Fruit fly (Drosophila melanogaster) whole organism, embryonic: ENCODE data around the gene Bdp1.

Experiments used
- Asciz ChIP-seq: fragments of 200-800 bp; sonication (Bioruptor generic); optimal IDR thresholded peaks from 2 replicates; lab custom pipeline; 2017; ENCODE audit warnings: missing biosample characterization, mild to moderate bottlenecking, missing genetic modification characterization, missing genetic modification reagents
- CG1024 ChIP-seq: fragments of 200-800 bp; sonication (Bioruptor generic); IDR thresholded peaks from 2 replicates; pipeline ENCODE4 v1.3.6; 2022; ENCODE audit warnings: missing biosample characterization, missing genetic modification characterization
- CG10565 ChIP-seq: fragments of 200-800 bp; sonication (Bioruptor generic); optimal IDR thresholded peaks from 3 replicates; lab custom pipeline; 2016; ENCODE audit warnings: missing biosample characterization, mild to moderate bottlenecking, missing genetic modification characterization
- CG11085 ChIP-seq: fragments of 200-800 bp; sonication (Bioruptor generic); IDR thresholded peaks from 2 replicates; pipeline ENCODE4 v1.3.6; 2022; ENCODE audit warnings: missing biosample characterization, missing genetic modification characterization
- CG12104 ChIP-seq: fragments of 200-800 bp; sonication (Bioruptor generic); optimal IDR thresholded peaks from 3 replicates; lab custom pipeline; 2016; ENCODE audit warnings: missing biosample characterization, missing genetic modification characterization
- CG14710 ChIP-seq: fragments of 200-800 bp; sonication (Bioruptor generic); optimal IDR thresholded peaks from 3 replicates; lab custom pipeline; 2019; ENCODE audit warnings: missing biosample characterization, mild to moderate bottlenecking, missing genetic modification characterization, moderate library complexity
- CG15073 ChIP-seq: fragments of 200-800 bp; sonication (Bioruptor generic); optimal IDR thresholded peaks from 2 replicates; lab custom pipeline; 2016; ENCODE audit warnings: missing biosample characterization, missing genetic modification characterization
- CG18599 ChIP-seq: fragments of 200-800 bp; sonication (Bioruptor generic); optimal IDR thresholded peaks from 3 replicates; lab custom pipeline; 2017; ENCODE audit warnings: missing biosample characterization, missing genetic modification characterization, mild to moderate bottlenecking, moderate library complexity, missing genetic modification reagents
- CG2202 ChIP-seq: fragments of 200-800 bp; sonication (Bioruptor generic); optimal IDR thresholded peaks from 2 replicates; lab custom pipeline; 2018; ENCODE audit warnings: missing biosample characterization, mild to moderate bottlenecking, missing genetic modification characterization
- CG4282 ChIP-seq: fragments of 200-800 bp; sonication (Bioruptor generic); optimal IDR thresholded peaks from 2 replicates; lab custom pipeline; 2016; ENCODE audit warnings: missing biosample characterization, missing genetic modification characterization
- CG4360 ChIP-seq: fragments of 200-800 bp; sonication (Bioruptor generic); IDR thresholded peaks from 2 replicates; pipeline ENCODE4 v1.3.6; 2022; ENCODE audit warnings: missing biosample characterization, missing genetic modification characterization
- CG4707 ChIP-seq: fragments of 200-800 bp; sonication (Bioruptor generic); optimal IDR thresholded peaks from 2 replicates; lab custom pipeline; 2018; ENCODE audit warnings: missing biosample characterization, mild to moderate bottlenecking, missing genetic modification characterization, moderate library complexity
- CG6791 ChIP-seq: fragments of 200-800 bp; sonication (Bioruptor generic); IDR thresholded peaks from 3 replicates; pipeline ENCODE4 v1.3.6; 2022; ENCODE audit warnings: missing biosample characterization, missing genetic modification characterization; ENCODE audit not compliant: partially characterized antibody
- CG7928 ChIP-seq: fragments of 200-800 bp; sonication (Bioruptor generic); optimal IDR thresholded peaks from 2 replicates; lab custom pipeline; 2017; ENCODE audit warnings: missing biosample characterization, mild to moderate bottlenecking, missing genetic modification characterization
- CkIIα-i1 ChIP-seq: fragments of 200-800 bp; sonication (Bioruptor generic); IDR thresholded peaks from 2 replicates; pipeline ENCODE4 v1.3.6; 2022; ENCODE audit warnings: missing biosample characterization, missing genetic modification characterization
- D19B ChIP-seq: fragments of 200-800 bp; sonication (Bioruptor generic); optimal IDR thresholded peaks from 2 replicates; lab custom pipeline; 2017; ENCODE audit warnings: missing biosample characterization, mild to moderate bottlenecking, missing genetic modification characterization
- Dp ChIP-seq: fragments of 200-800 bp; sonication (Bioruptor generic); optimal IDR thresholded peaks from 2 replicates; lab custom pipeline; 2018; ENCODE audit warnings: missing biosample characterization, mild to moderate bottlenecking, missing genetic modification characterization, moderate library complexity
- HLH4C ChIP-seq: fragments of 200-800 bp; sonication (Bioruptor generic); IDR thresholded peaks from 3 replicates; pipeline ENCODE4 v1.3.6; 2022; ENCODE audit warnings: missing biosample characterization, missing genetic modification characterization; ENCODE audit not compliant: partially characterized antibody
- Hmx ChIP-seq: fragments of 200-800 bp; sonication (Bioruptor generic); optimal IDR thresholded peaks from 2 replicates; lab custom pipeline; 2016; ENCODE audit warnings: missing biosample characterization, missing genetic modification characterization
- Hr3 ChIP-seq: fragments of 200-800 bp; sonication (Bioruptor generic); optimal IDR thresholded peaks from 3 replicates; lab custom pipeline; 2016; ENCODE audit warnings: missing biosample characterization, missing genetic modification characterization
- Hr78 ChIP-seq, 2 experiments: fragments of 200-800 bp in 1 of 2; fragments of >200 bp in 1 of 2; sonication (Bioruptor generic) in 1 of 2; optimal IDR thresholded peaks; 2 replicates each; lab custom pipeline; 2017 to 2019; ENCODE audit warnings: missing biosample characterization in 2 of 2, missing genetic modification characterization in 2 of 2, mild to moderate bottlenecking in 1 of 2, moderate library complexity in 1 of 2
- Max ChIP-seq: fragments of 200-800 bp; sonication (Bioruptor generic); optimal IDR thresholded peaks from 2 replicates; lab custom pipeline; 2016; ENCODE audit warnings: missing biosample characterization, mild to moderate bottlenecking, missing genetic modification characterization
- NC2β ChIP-seq: fragments of 200-800 bp; sonication (Bioruptor generic); optimal IDR thresholded peaks from 2 replicates; lab custom pipeline; 2016; ENCODE audit warnings: missing biosample characterization, missing genetic modification characterization
- Nf-YA ChIP-seq: fragments of 200-800 bp; sonication (Bioruptor generic); IDR thresholded peaks from 2 replicates; pipeline ENCODE4 v1.3.6; 2022; ENCODE audit warnings: missing biosample characterization, missing genetic modification characterization
- Optix ChIP-seq: fragments of 200-800 bp; sonication (Bioruptor generic); IDR thresholded peaks from 3 replicates; pipeline ENCODE4 v1.3.6; 2022; ENCODE audit warnings: missing biosample characterization, missing genetic modification characterization
- Sin3A ChIP-seq: fragments of >200 bp; optimal IDR thresholded peaks from 2 replicates; lab custom pipeline; 2018
- Six4 ChIP-seq: fragments of 200-800 bp; sonication (Bioruptor generic); optimal IDR thresholded peaks from 2 replicates; lab custom pipeline; 2016; ENCODE audit warnings: missing biosample characterization, missing genetic modification characterization
- Sox100B ChIP-seq: fragments of 200-800 bp; sonication (Bioruptor generic); optimal IDR thresholded peaks from 3 replicates; lab custom pipeline; 2018; ENCODE audit warnings: missing biosample characterization, mild to moderate bottlenecking, missing genetic modification characterization
- Sry-δ ChIP-seq: fragments of 200-800 bp; sonication (Bioruptor generic); optimal IDR thresholded peaks from 2 replicates; lab custom pipeline; 2016; ENCODE audit warnings: missing biosample characterization, missing genetic modification characterization
- Trl ChIP-seq, 3 experiments: fragments of >200 bp in 2 of 3; fragments of 200-800 bp in 1 of 3; sonication (Bioruptor generic) in 1 of 3; optimal IDR thresholded peaks; 2 replicates in 1 of 3; 3 replicates in 2 of 3; lab custom pipeline; 2016 to 2017; ENCODE audit warnings: missing biosample characterization in 1 of 3, missing genetic modification characterization in 1 of 3
- chn ChIP-seq: fragments of 200-800 bp; sonication (Bioruptor generic); optimal IDR thresholded peaks from 2 replicates; lab custom pipeline; 2016; ENCODE audit warnings: missing biosample characterization, missing genetic modification characterization
- croc ChIP-seq: fragments of 200-800 bp; sonication (Bioruptor generic); conservative IDR thresholded peaks from 3 replicates; pipeline ENCODE4 v1.3.6; 2022; ENCODE audit warnings: missing biosample characterization, missing genetic modification characterization
- eyg ChIP-seq: fragments of 200-800 bp; sonication (Bioruptor generic); optimal IDR thresholded peaks from 3 replicates; lab custom pipeline; 2016; ENCODE audit warnings: missing biosample characterization, missing genetic modification characterization
- grn ChIP-seq: fragments of 200-800 bp; sonication (Bioruptor generic); optimal IDR thresholded peaks from 3 replicates; lab custom pipeline; 2017; ENCODE audit warnings: missing biosample characterization, missing genetic modification characterization
- gsb-n ChIP-seq: fragments of 200-800 bp; sonication (Bioruptor generic); optimal IDR thresholded peaks from 3 replicates; lab custom pipeline; 2018; ENCODE audit warnings: missing biosample characterization, mild to moderate bottlenecking, missing genetic modification characterization
- hkb ChIP-seq, 2 experiments: fragments of 200-800 bp in 1 of 2; fragments of >200 bp in 1 of 2; sonication (Bioruptor generic) in 1 of 2; IDR thresholded peaks in 1 of 2; optimal IDR thresholded peaks in 1 of 2; 2 replicates each; pipeline versions ENCODE4 v1.3.6 to Lab custom; 2017 to 2022; ENCODE audit warnings: missing biosample characterization in 1 of 2, missing genetic modification characterization in 1 of 2
- klu ChIP-seq: fragments of 200-800 bp; sonication (Bioruptor generic); IDR thresholded peaks from 2 replicates; pipeline ENCODE4 v1.3.6; 2022; ENCODE audit warnings: missing biosample characterization, missing genetic modification characterization
- lilli ChIP-seq: fragments of 200-800 bp; sonication (Bioruptor generic); optimal IDR thresholded peaks from 3 replicates; lab custom pipeline; 2016; ENCODE audit warnings: missing biosample characterization, missing genetic modification characterization
- nom ChIP-seq: fragments of 200-800 bp; sonication (Bioruptor generic); optimal IDR thresholded peaks from 2 replicates; lab custom pipeline; 2017; ENCODE audit warnings: missing biosample characterization, missing genetic modification characterization, mild to moderate bottlenecking, moderate library complexity, missing genetic modification reagents
- oc ChIP-seq: fragments of 200-800 bp; sonication (Bioruptor generic); optimal IDR thresholded peaks from 2 replicates; lab custom pipeline; 2018; ENCODE audit warnings: missing biosample characterization, mild to moderate bottlenecking, missing genetic modification characterization, moderate library complexity
- otp ChIP-seq: fragments of 200-800 bp; sonication (Bioruptor generic); IDR thresholded peaks from 3 replicates; pipeline ENCODE4, ENCODE4 v1.3.6; 2022; ENCODE audit warnings: missing biosample characterization, missing genetic modification characterization
- sima ChIP-seq: fragments of 200-800 bp; sonication (Bioruptor generic); optimal IDR thresholded peaks from 2 replicates; lab custom pipeline; 2016; ENCODE audit warnings: missing biosample characterization, missing genetic modification characterization
- slbo ChIP-seq: fragments of 200-800 bp; sonication (Bioruptor generic); IDR thresholded peaks from 2 replicates; pipeline ENCODE4 v1.3.6; 2022; ENCODE audit warnings: missing biosample characterization, missing genetic modification characterization
- slou ChIP-seq: fragments of 200-800 bp; sonication (Bioruptor generic); optimal IDR thresholded peaks from 3 replicates; lab custom pipeline; 2016; ENCODE audit warnings: missing biosample characterization, missing genetic modification characterization
- tna ChIP-seq: fragments of 200-800 bp; sonication (Bioruptor generic); IDR thresholded peaks from 2 replicates; pipeline ENCODE4 v1.3.6; 2022; ENCODE audit warnings: missing biosample characterization, missing genetic modification characterization; ENCODE audit not compliant: partially characterized antibody
- unc-4 ChIP-seq: fragments of 200-800 bp; sonication (Bioruptor generic); IDR thresholded peaks from 2 replicates; pipeline ENCODE4 v1.3.6; 2022; ENCODE audit warnings: missing biosample characterization, missing genetic modification characterization; ENCODE audit not compliant: partially characterized antibody
- yki ChIP-seq: fragments of >200 bp; optimal IDR thresholded peaks from 3 replicates; lab custom pipeline; 2018
- zf30C ChIP-seq: fragments of 200-800 bp; sonication (Bioruptor generic); optimal IDR thresholded peaks from 3 replicates; lab custom pipeline; 2018; ENCODE audit warnings: missing biosample characterization, mild to moderate bottlenecking, missing genetic modification characterization

The Bdp1 gene

DNA sequence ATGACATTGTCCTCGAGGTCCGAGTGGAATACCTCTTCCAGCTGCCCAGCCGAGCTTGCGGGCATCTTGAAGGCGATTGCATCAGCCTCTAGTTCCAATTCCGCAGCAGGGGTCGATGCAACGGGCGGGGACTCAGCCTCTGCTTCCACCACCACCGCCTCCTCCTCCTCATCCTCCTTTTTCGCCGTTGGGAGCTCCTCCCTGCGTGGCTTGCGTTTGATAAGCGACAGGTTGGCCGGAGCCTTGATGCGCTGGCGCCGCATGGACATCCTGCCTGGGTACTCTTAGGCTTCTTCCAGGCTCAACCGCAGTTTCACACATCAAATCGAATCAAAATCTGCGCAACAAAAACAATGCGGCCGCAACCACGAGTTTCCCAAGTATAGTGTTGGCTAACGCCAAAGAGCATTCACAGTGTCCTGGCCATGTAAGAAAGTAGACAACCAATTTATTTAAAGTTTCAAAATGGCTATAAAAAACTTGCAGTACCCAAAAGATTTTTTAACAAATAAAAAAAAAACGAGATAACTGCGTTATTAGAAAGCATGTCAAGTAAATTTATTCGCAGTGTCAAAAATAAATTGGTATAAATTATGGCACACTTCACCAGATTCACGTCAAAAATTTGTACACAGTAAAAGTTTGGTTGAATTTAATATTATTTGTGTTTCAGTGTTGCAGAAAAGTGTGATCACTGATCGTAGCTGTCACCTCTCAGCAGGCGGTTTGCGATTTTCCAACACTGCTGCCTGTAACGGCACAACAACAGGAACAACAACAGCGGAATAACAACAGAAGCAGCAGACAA is at the start of gene Bdp1, which contains the start of gene CG6565 (continued):
- TF ChIP-seq oc (peak; percentile 86), CG6791 (no peak), Max (GFP tag; lab: Kevin White, UChicago) (peak; percentile 99), yki (lab: Kevin White, UChicago) (no peak), Sox100B (GFP tag; lab: Kevin White, UChicago) (peak; percentile 98), Hr3 (GFP tag; lab: Kevin White, UChicago) (peak; percentile 99), slbo (peak; percentile 98), CG18599 (GFP tag; lab: Kevin White, UChicago) (peak; percentile 95), CG15073 (GFP tag; lab: Kevin White, UChicago) (peak; percentile 85), otp (GFP tag; lab: Robert Waterston, UW) (peak; percentile 80), CG4360 (GFP tag; lab: Robert Waterston, UW) (peak; percentile 48; the same call in 1 of the 2 replicates), Sin3A (lab: Kevin White, UChicago) (peak; percentile 91), Dp (GFP tag; lab: Kevin White, UChicago) (peak; percentile 25), NC2β (GFP tag; lab: Kevin White, UChicago) (peak; percentile 97), CG11085 (GFP tag; lab: Robert Waterston, UW) (peak; percentile 93), Optix (GFP tag; lab: Robert Waterston, UW) (peak; percentile 89), grn (GFP tag; lab: Kevin White, UChicago) (no peak), zf30C (GFP tag; lab: Kevin White, UChicago) (peak; percentile 93), CG10565 (peak; percentile 94), unc-4 (no peak), Hmx (GFP tag; lab: Kevin White, UChicago) (peak; percentile 93), CkIIα-i1 (GFP tag; lab: Robert Waterston, UW) (peak; percentile 67; the same call in 1 of the 2 replicates), gsb-n (tag; lab: Kevin White, UChicago) (peak; percentile 96), Asciz (GFP tag; lab: Kevin White, UChicago) (peak; percentile 93), Hr78 (GFP tag; optimal IDR thresholded peaks at IDR 0.05; lab: Kevin White, UChicago) (no peak), CG7928 (GFP tag; lab: Kevin White, UChicago) (peak; percentile 77), CG12104 (peak; percentile 98), eyg (GFP tag; lab: Kevin White, UChicago) (peak; percentile 95), lilli (GFP tag; lab: Kevin White, UChicago) (peak; percentile 99), tna (GFP tag; lab: Robert Waterston, UW) (no peak), HLH4C (GFP tag; lab: Robert Waterston, UW) (no peak), CG4707 (GFP tag; lab: Kevin White, UChicago) (peak; percentile 46), chn (GFP tag; lab: Kevin White, UChicago) (peak; percentile 99), sima (peak; percentile 91), CG1024 (peak; percentile 76), Trl (optimal IDR thresholded peaks at IDR 0.05; lab: Kevin White, UChicago) (no peak), Trl (GFP tag; optimal IDR thresholded peaks at IDR 0.05; lab: Kevin White, UChicago) (peak; percentile 98), D19B (GFP tag; lab: Kevin White, UChicago) (peak; percentile 92), Nf-YA (GFP tag; lab: Robert Waterston, UW) (peak; percentile 80), nom (GFP tag; lab: Kevin White, UChicago) (peak; percentile 80), Six4 (GFP tag; lab: Kevin White, UChicago) (peak; percentile 96), hkb (optimal IDR thresholded peaks at IDR 0.05; lab: Kevin White, UChicago) (peak; percentile 91), hkb (GFP tag; IDR thresholded peaks at IDR 0.05; lab: Robert Waterston, UW) (peak; percentile 93), CG14710 (tag; lab: Kevin White, UChicago) (peak; percentile 98), CG2202 (tag; lab: Kevin White, UChicago) (peak; percentile 90), croc (GFP tag; lab: Robert Waterston, UW) (peak; percentile 95), slou (GFP tag; lab: Kevin White, UChicago) (peak; percentile 98), Sry-δ (peak; percentile 85), CG4282 (GFP tag; lab: Kevin White, UChicago) (peak; percentile 99), klu (GFP tag; lab: Robert Waterston, UW) (peak; percentile 97)
